Fruit fly (Drosophila melanogaster): ENCODE measurements around the gene Rop.
A peak's percentile ranks its signal among the peaks of the same experiment; 100 is the strongest.

Gene Rop

dm6 chr3L:4185259-4185658 lies 46.5 kb upstream of the Rop start (continued):
- TF ChIP-seq gsb (GFP tag; IDR thresholded peaks at IDR 0.05) (no peak), cg (GFP tag; optimal IDR thresholded peaks at IDR 0.05) (no peak), CG8924 (tag; optimal IDR thresholded peaks at IDR 0.05) (no peak), Oli (tag; optimal IDR thresholded peaks at IDR 0.05) (no peak), sd (tag; optimal IDR thresholded peaks at IDR 0.05) (peak; percentile 69), CG11456 (GFP tag; IDR thresholded peaks at IDR 0.05) (no peak), Sin3A (optimal IDR thresholded peaks at IDR 0.05) (no peak), Dp (GFP tag; optimal IDR thresholded peaks at IDR 0.05) (no peak), CG9215 (GFP tag; IDR thresholded peaks at IDR 0.05) (no peak), CG12744 (GFP tag; optimal IDR thresholded peaks at IDR 0.05) (no peak), CG15514 (GFP tag; optimal IDR thresholded peaks at IDR 0.05) (peak; percentile 39), Scr (GFP tag; IDR thresholded peaks at IDR 0.05; ENCODE audit: partially characterized antibody) (0 out of 2 replicates have a peak, but pooled peaks have one; percentile 14), sqz (GFP tag; optimal IDR thresholded peaks at IDR 0.05) (no peak), CG1233 (GFP tag; optimal IDR thresholded peaks at IDR 0.05) (no peak), CG11398 (GFP tag; optimal IDR thresholded peaks at IDR 0.05) (no peak), abd-A (tag; optimal IDR thresholded peaks at IDR 0.05) (peak; percentile 77), Nf-YA (GFP tag; IDR thresholded peaks at IDR 0.05) (no peak), CG8359 (GFP tag; optimal IDR thresholded peaks at IDR 0.05; ENCODE audit: borderline replicate concordance) (no peak), CG17568 (GFP tag; optimal IDR thresholded peaks at IDR 0.05) (no peak), Bgb (GFP tag; IDR thresholded peaks at IDR 0.05; ENCODE audit: partially characterized antibody) (peak; percentile 19; the same call in 1 of the 2 replicates), Mad (GFP tag; optimal IDR thresholded peaks at IDR 0.05) (peak; percentile 30), mld (GFP tag; IDR thresholded peaks at IDR 0.05; ENCODE audit: partially characterized antibody) (0 out of 3 replicates have a peak, but pooled peaks have one; percentile 44), sens-2 (GFP tag; IDR thresholded peaks at IDR 0.05) (no peak), onecut (GFP tag; IDR thresholded peaks at IDR 0.05) (peak; percentile 98)

- no peak for TF ChIP-seq CG15073 (GFP tag; optimal IDR thresholded peaks at IDR 0.05)
- no peak for TF ChIP-seq CG4404 (GFP tag; IDR thresholded peaks at IDR 0.05)
- no peak for TF ChIP-seq CG16813 (GFP tag; IDR thresholded peaks at IDR 0.05; ENCODE audit: partially characterized antibody)
Measured at dm6 chr3L:4184563-4184962, 45.8 kb upstream of the Rop start, which contains the start of gene Teh3. Gene Teh3 (minus strand): TSS chr3L:4184663.

dm6 chr3L:4177981-4178562 lies 39.3 kb upstream of the Rop start, which contains the start of gene Teh4:
Gene Teh4 (minus strand): TSS chr3L:4178270.
- TF ChIP-seq ewg (GFP tag; optimal IDR thresholded peaks at IDR 0.05) (peak; percentile 89), Hr78 (GFP tag; optimal IDR thresholded peaks at IDR 0.05) (no peak), onecut (GFP tag; IDR thresholded peaks at IDR 0.05) (no peak), CG4820 (GFP tag; optimal IDR thresholded peaks at IDR 0.05) (peak; percentile 72), CG2889 (GFP tag; IDR thresholded peaks at IDR 0.05) (no peak), Dp (GFP tag; optimal IDR thresholded peaks at IDR 0.05) (no peak), Ada2b (GFP tag; IDR thresholded peaks at IDR 0.05) (no peak), CG4282 (GFP tag; optimal IDR thresholded peaks at IDR 0.05) (no peak), tll (GFP tag; optimal IDR thresholded peaks at IDR 0.05) (no peak), lola (GFP tag; optimal IDR thresholded peaks at IDR 0.05) (no peak), CG11695 (GFP tag; IDR thresholded peaks at IDR 0.05) (no peak), fd102C (GFP tag; optimal IDR thresholded peaks at IDR 0.05) (no peak), gcm2 (GFP tag; optimal IDR thresholded peaks at IDR 0.05) (no peak), cad (GFP tag; optimal IDR thresholded peaks at IDR 0.05) (no peak), CG15269 (tag; optimal IDR thresholded peaks at IDR 0.05) (no peak), dysf (GFP tag; IDR thresholded peaks at IDR 0.05) (0 out of 3 replicates have a peak, but pooled peaks have one; percentile 9), CG11085 (GFP tag; IDR thresholded peaks at IDR 0.05) (no peak), ind (GFP tag; optimal IDR thresholded peaks at IDR 0.05) (no peak), maf-S (GFP tag; optimal IDR thresholded peaks at IDR 0.05) (no peak), Dip2 (GFP tag; IDR thresholded peaks at IDR 0.05) (no peak), knrl (GFP tag; IDR thresholded peaks at IDR 0.05; ENCODE audit: partially characterized antibody) (0 out of 3 replicates have a peak, but pooled peaks have one; percentile 19), abd-A (tag; optimal IDR thresholded peaks at IDR 0.05) (peak; percentile 39), Lhr (GFP tag; optimal IDR thresholded peaks at IDR 0.05) (no peak), gsb (GFP tag; IDR thresholded peaks at IDR 0.05) (no peak), CG12744 (GFP tag; optimal IDR thresholded peaks at IDR 0.05) (no peak)
